Fruit fly (Drosophila melanogaster) whole organism, wandering third instar larva: ENCODE measurements around the gene ro.

ENCODE experiments used
- OdsH ChIP-seq: fragments of 200-800 bp; sonication (Bioruptor generic); optimal IDR thresholded peaks from 2 replicates; lab custom pipeline; 2016; ENCODE audit warnings: missing biosample characterization, mild to moderate bottlenecking, missing genetic modification characterization
- usp ChIP-seq: fragments of >200 bp; optimal IDR thresholded peaks from 2 replicates; lab custom pipeline; 2017; ENCODE audit warnings: missing biosample characterization, missing genetic modification characterization

dm6 chr3R:26876432-26876831 lies 4.5 kb downstream of the ro start, which contains the start of gene CG5500:
- TF ChIP-seq usp (GFP tag; lab: Kevin White, UChicago) (no peak), OdsH (GFP tag; lab: Kevin White, UChicago) (no peak)
